Fruit fly (Drosophila melanogaster) whole organism, embryonic: ENCODE results near the gene CG4661.

Experiments
- BEAF-32 ChIP-seq: fragments of 200-800 bp; sonication (Bioruptor generic); optimal IDR thresholded peaks from 3 replicates; lab custom pipeline; 2017; ENCODE audit warnings: missing biosample characterization, missing genetic modification characterization, mild to moderate bottlenecking, moderate library complexity, missing genetic modification reagents
- C15 ChIP-seq: fragments of 200-800 bp; sonication (Bioruptor generic); IDR thresholded peaks from 3 replicates; pipeline ENCODE4 v1.3.6; 2022; ENCODE audit warnings: missing biosample characterization, missing genetic modification characterization
- CG11085 ChIP-seq: fragments of 200-800 bp; sonication (Bioruptor generic); IDR thresholded peaks from 2 replicates; pipeline ENCODE4 v1.3.6; 2022; ENCODE audit warnings: missing biosample characterization, missing genetic modification characterization
- CG13287 ChIP-seq: fragments of 200-800 bp; sonication (Bioruptor generic); IDR thresholded peaks from 2 replicates; pipeline ENCODE4 v1.3.6; 2022; ENCODE audit warnings: missing biosample characterization, missing genetic modification characterization; ENCODE audit not compliant: partially characterized antibody
- CG13624 ChIP-seq: fragments of 200-800 bp; sonication (Bioruptor generic); optimal IDR thresholded peaks from 2 replicates; lab custom pipeline; 2016; ENCODE audit warnings: missing biosample characterization, missing genetic modification characterization
- CG15514 ChIP-seq: fragments of 200-800 bp; sonication (Bioruptor generic); optimal IDR thresholded peaks from 3 replicates; lab custom pipeline; 2017; ENCODE audit warnings: missing biosample characterization, missing genetic modification characterization, mild to moderate bottlenecking, moderate library complexity, missing genetic modification reagents
- CG15601 ChIP-seq: fragments of 200-800 bp; sonication (Bioruptor generic); optimal IDR thresholded peaks from 3 replicates; lab custom pipeline; 2019; ENCODE audit warnings: missing biosample characterization, mild to moderate bottlenecking, missing genetic modification characterization, moderate library complexity
- CG15696 ChIP-seq: fragments of 200-800 bp; sonication (Bioruptor generic); optimal IDR thresholded peaks from 2 replicates; lab custom pipeline; 2019; ENCODE audit warnings: missing biosample characterization, mild to moderate bottlenecking, missing genetic modification characterization, moderate library complexity
- CG1647 ChIP-seq: fragments of 200-800 bp; sonication (Bioruptor generic); optimal IDR thresholded peaks from 3 replicates; lab custom pipeline; 2016; ENCODE audit warnings: missing biosample characterization, missing genetic modification characterization
- CG16813 ChIP-seq: fragments of 200-800 bp; sonication (Bioruptor generic); IDR thresholded peaks from 3 replicates; pipeline ENCODE4 v1.3.6; 2022; ENCODE audit warnings: missing biosample characterization, missing genetic modification characterization; ENCODE audit not compliant: partially characterized antibody
- CG17829 ChIP-seq: fragments of 200-800 bp; optimal IDR thresholded peaks from 2 replicates; lab custom pipeline; 2019; ENCODE audit warnings: missing biosample characterization, mild to moderate bottlenecking, missing genetic modification characterization, moderate library complexity
- CG18476 ChIP-seq: fragments of 200-800 bp; sonication (Bioruptor generic); optimal IDR thresholded peaks from 2 replicates; lab custom pipeline; 2016; ENCODE audit warnings: missing biosample characterization, mild to moderate bottlenecking, missing genetic modification characterization
- CG2129 ChIP-seq: fragments of 200-800 bp; sonication (Bioruptor generic); IDR thresholded peaks from 2 replicates; pipeline ENCODE4 v1.3.6; 2022; ENCODE audit warnings: missing biosample characterization, missing genetic modification characterization; ENCODE audit not compliant: partially characterized antibody
- CG34422 ChIP-seq: fragments of 200-800 bp; sonication (Bioruptor generic); IDR thresholded peaks from 3 replicates; pipeline ENCODE4 v1.3.6; 2022; ENCODE audit warnings: missing biosample characterization, missing genetic modification characterization
- CG4360 ChIP-seq: fragments of 200-800 bp; sonication (Bioruptor generic); IDR thresholded peaks from 2 replicates; pipeline ENCODE4 v1.3.6; 2022; ENCODE audit warnings: missing biosample characterization, missing genetic modification characterization
- CG4617 ChIP-seq: fragments of 200-800 bp; sonication (Bioruptor generic); optimal IDR thresholded peaks from 3 replicates; lab custom pipeline; 2016; ENCODE audit warnings: missing biosample characterization, missing genetic modification characterization, borderline replicate concordance
- CG8290 ChIP-seq, 3 experiments: fragments of 200-800 bp; sonication (Bioruptor generic); optimal IDR thresholded peaks; 2 replicates each; lab custom pipeline; 2016 to 2019; ENCODE audit warnings: missing biosample characterization in 3 of 3, missing genetic modification characterization in 3 of 3, mild to moderate bottlenecking in 2 of 3, moderate library complexity in 1 of 3
- Gug ChIP-seq: fragments of 200-800 bp; sonication (Bioruptor generic); IDR thresholded peaks from 4 replicates; pipeline ENCODE4 v1.3.6; 2022; ENCODE audit warnings: missing biosample characterization, missing genetic modification characterization
- Hsf ChIP-seq: fragments of 200-800 bp; sonication (Bioruptor generic); optimal IDR thresholded peaks from 3 replicates; lab custom pipeline; 2016; ENCODE audit warnings: missing biosample characterization, missing genetic modification characterization
- MBD-R2 ChIP-seq: fragments of 200-800 bp; sonication (Bioruptor generic); IDR thresholded peaks from 2 replicates; pipeline ENCODE4 v1.3.6; 2022; ENCODE audit warnings: missing biosample characterization, missing genetic modification characterization
- Med ChIP-seq: fragments of 200-800 bp; sonication (Bioruptor generic); peaks from one replicate; lab custom pipeline; 2016; ENCODE audit warnings: missing biosample characterization, missing genetic modification characterization, mild to moderate bottlenecking, inconsistent platforms, moderate library complexity
- Mes4 ChIP-seq: fragments of 200-800 bp; sonication (Bioruptor generic); optimal IDR thresholded peaks from 2 replicates; lab custom pipeline; 2016; ENCODE audit warnings: missing biosample characterization, missing genetic modification characterization
- Opbp ChIP-seq: fragments of 200-800 bp; sonication (Bioruptor generic); IDR thresholded peaks from 3 replicates; pipeline ENCODE4 v1.3.6; 2022; ENCODE audit warnings: missing biosample characterization, missing genetic modification characterization; ENCODE audit not compliant: partially characterized antibody
- Scr ChIP-seq: fragments of 200-800 bp; sonication (Bioruptor generic); IDR thresholded peaks from 2 replicates; pipeline ENCODE4 v1.3.6; 2022; ENCODE audit warnings: missing biosample characterization, missing genetic modification characterization; ENCODE audit not compliant: partially characterized antibody
- Sry-δ ChIP-seq: fragments of 200-800 bp; sonication (Bioruptor generic); optimal IDR thresholded peaks from 2 replicates; lab custom pipeline; 2016; ENCODE audit warnings: missing biosample characterization, missing genetic modification characterization
- abd-A ChIP-seq: fragments of 200-800 bp; sonication (Bioruptor generic); optimal IDR thresholded peaks from 3 replicates; lab custom pipeline; 2019; ENCODE audit warnings: missing biosample characterization, mild to moderate bottlenecking, missing genetic modification characterization, moderate library complexity
- ato ChIP-seq: fragments of 200-800 bp; sonication (Bioruptor generic); IDR thresholded peaks from 2 replicates; pipeline ENCODE4 v1.3.6; 2022; ENCODE audit warnings: missing biosample characterization, missing genetic modification characterization; ENCODE audit not compliant: partially characterized antibody
- cg ChIP-seq: fragments of 200-800 bp; sonication (Bioruptor generic); optimal IDR thresholded peaks from 3 replicates; lab custom pipeline; 2019; ENCODE audit warnings: missing biosample characterization, mild to moderate bottlenecking, missing genetic modification characterization, moderate library complexity
- chinmo ChIP-seq: fragments of 200-800 bp; sonication (Bioruptor generic); IDR thresholded peaks from 4 replicates; pipeline ENCODE4 v1.3.6; 2022; ENCODE audit warnings: missing biosample characterization, missing genetic modification characterization; ENCODE audit not compliant: partially characterized antibody
- crp ChIP-seq, 2 experiments: fragments of 200-800 bp; sonication (Bioruptor generic); optimal IDR thresholded peaks; 2 replicates in 1 of 2; 3 replicates in 1 of 2; lab custom pipeline; 2017; ENCODE audit warnings: missing biosample characterization in 2 of 2, missing genetic modification characterization in 2 of 2, mild to moderate bottlenecking in 1 of 2, moderate library complexity in 1 of 2
- da ChIP-seq: fragments of 200-800 bp; sonication (Bioruptor generic); optimal IDR thresholded peaks from 2 replicates; lab custom pipeline; 2016; ENCODE audit warnings: missing biosample characterization, missing genetic modification characterization
- danr ChIP-seq: fragments of 200-800 bp; sonication (Bioruptor generic); IDR thresholded peaks from 2 replicates; pipeline ENCODE4 v1.3.6; 2022; ENCODE audit warnings: missing biosample characterization, missing genetic modification characterization
- dm ChIP-seq: fragments of 200-800 bp; sonication (Bioruptor generic); optimal IDR thresholded peaks from 3 replicates; lab custom pipeline; 2016; ENCODE audit warnings: missing biosample characterization, missing genetic modification characterization
- gro ChIP-seq: fragments of 200-800 bp; sonication (Bioruptor generic); optimal IDR thresholded peaks from 2 replicates; lab custom pipeline; 2016; ENCODE audit warnings: missing biosample characterization, missing genetic modification characterization
- hb ChIP-seq: fragments of 200-800 bp; sonication (Bioruptor generic); IDR thresholded peaks from 3 replicates; pipeline ENCODE4 v1.3.6; 2022; ENCODE audit warnings: missing biosample characterization, missing genetic modification characterization; ENCODE audit not compliant: partially characterized antibody
- hth ChIP-seq: fragments of >200 bp; optimal IDR thresholded peaks from 2 replicates; lab custom pipeline; 2017; ENCODE audit warnings: inconsistent platforms
- ken ChIP-seq: fragments of 200-800 bp; sonication (Bioruptor generic); IDR thresholded peaks from 3 replicates; pipeline ENCODE4 v1.3.6; 2022; ENCODE audit warnings: missing biosample characterization, missing genetic modification characterization
- knrl ChIP-seq: fragments of 200-800 bp; sonication (Bioruptor generic); IDR thresholded peaks from 3 replicates; pipeline ENCODE4 v1.3.6; 2022; ENCODE audit warnings: missing biosample characterization, missing genetic modification characterization; ENCODE audit not compliant: partially characterized antibody
- mirr ChIP-seq: fragments of 200-800 bp; sonication (Bioruptor generic); optimal IDR thresholded peaks from 3 replicates; lab custom pipeline; 2018; ENCODE audit warnings: missing biosample characterization, mild to moderate bottlenecking, missing genetic modification characterization
- org-1 ChIP-seq: fragments of 200-800 bp; sonication (Bioruptor generic); optimal IDR thresholded peaks from 2 replicates; lab custom pipeline; 2017; ENCODE audit warnings: missing biosample characterization, missing genetic modification characterization
- salm ChIP-seq: fragments of 200-800 bp; sonication (Bioruptor generic); optimal IDR thresholded peaks from 2 replicates; lab custom pipeline; 2018; ENCODE audit warnings: missing biosample characterization, mild to moderate bottlenecking, missing genetic modification characterization
- sens ChIP-seq: fragments of 200-800 bp; sonication (Bioruptor generic); peaks from one replicate; lab custom pipeline; 2016; ENCODE audit warnings: missing biosample characterization, missing genetic modification characterization
- trh ChIP-seq: fragments of 200-800 bp; sonication (Bioruptor generic); optimal IDR thresholded peaks from 2 replicates; lab custom pipeline; 2016; ENCODE audit warnings: missing biosample characterization, missing genetic modification characterization
- twi ChIP-seq: fragments of 200-800 bp; optimal IDR thresholded peaks from 2 replicates; lab custom pipeline; 2019; ENCODE audit warnings: missing biosample characterization, mild to moderate bottlenecking, missing genetic modification characterization, moderate library complexity
- zfh2 ChIP-seq: fragments of 200-800 bp; sonication (Bioruptor generic); optimal IDR thresholded peaks from 2 replicates; lab custom pipeline; 2016; ENCODE audit warnings: missing biosample characterization, missing genetic modification characterization

The CG4661 gene

dm6 chrX:12905014-12905900, 47.7 kb upstream of the CG4661 start (continued):
- no peak for TF ChIP-seq CG15696
- TF ChIP-seq sens (GFP tag; lab: Kevin White, UChicago), result peak; percentile 68

dm6 chrX:12903099-12903616, 45.6 kb upstream of the CG4661 start, which contains the start of gene Flad1:
Gene Flad1 (minus strand): TSS chrX:12903516.
- TF ChIP-seq crp (GFP tag; optimal IDR thresholded peaks at IDR 0.05; lab: Kevin White, UChicago) (peak; percentile 0 to 87), CG4617 (GFP tag; lab: Kevin White, UChicago) (peak; percentile 25), CG4360 (GFP tag; lab: Robert Waterston, UW) (peak; percentile 93), CG18476 (GFP tag; lab: Kevin White, UChicago) (no peak), cg (GFP tag; lab: Kevin White, UChicago) (peak; percentile 88), ato (GFP tag; lab: Robert Waterston, UW) (no peak), BEAF-32 (peak; percentile 71), danr (GFP tag; lab: Robert Waterston, UW) (no peak), CG2129 (GFP tag; lab: Robert Waterston, UW) (no peak), C15 (GFP tag; lab: Robert Waterston, UW) (no peak), CG13624 (GFP tag; lab: Kevin White, UChicago) (no peak), CG13287 (peak; percentile 69), CG17829 (tag; lab: Kevin White, UChicago) (no peak), chinmo (0 out of 4 replicates have a peak, but pooled peaks have one; percentile 54), hth (no peak), MBD-R2 (GFP tag; lab: Robert Waterston, UW) (peak; percentile 49), da (GFP tag; lab: Kevin White, UChicago) (no peak), knrl (GFP tag; lab: Robert Waterston, UW) (peak; percentile 51; the same call in 2 of the 3 replicates), trh (GFP tag; lab: Kevin White, UChicago) (no peak), hb (0 out of 3 replicates have a peak, but pooled peaks have one; percentile 59), Sry-δ (GFP tag; lab: Kevin White, UChicago) (peak; percentile 45), CG15601 (no peak), Scr (GFP tag; lab: Robert Waterston, UW) (peak; percentile 65), gro (GFP tag; lab: Kevin White, UChicago) (no peak), CG16813 (GFP tag; lab: Robert Waterston, UW) (peak; percentile 43; the same call in 1 of the 3 replicates), CG8290 (GFP tag; optimal IDR thresholded peaks at IDR 0.05; lab: Kevin White, UChicago) (no peak), CG8290 (tag; optimal IDR thresholded peaks at IDR 0.05; lab: Kevin White, UChicago) (no peak), mirr (GFP tag; lab: Kevin White, UChicago) (no peak), CG15514 (GFP tag; lab: Kevin White, UChicago) (no peak), CG34422 (GFP tag; lab: Robert Waterston, UW) (peak; percentile 25; the same call in 1 of the 3 replicates), Gug (GFP tag; lab: Robert Waterston, UW) (no peak), salm (tag; lab: Kevin White, UChicago) (peak; percentile 4), Mes4 (GFP tag; lab: Kevin White, UChicago) (no peak), CG11085 (GFP tag; lab: Robert Waterston, UW) (no peak), abd-A (tag; lab: Kevin White, UChicago) (peak; percentile 16), Hsf (GFP tag; lab: Kevin White, UChicago) (no peak), zfh2 (GFP tag; lab: Kevin White, UChicago) (no peak), org-1 (GFP tag; lab: Kevin White, UChicago) (no peak), CG1647 (GFP tag; lab: Kevin White, UChicago) (no peak), Opbp (peak; percentile 20; the same call in 1 of the 3 replicates), ken (no peak), dm (peak; percentile 73), Med (peak; percentile 48), twi (tag; lab: Kevin White, UChicago) (peak; percentile 71)
